Fruit fly (Drosophila melanogaster) whole organism, embryonic: ENCODE measurements around the gene Unc-115a.
A peak's percentile ranks its signal among the peaks of the same experiment; 100 is the strongest.

Source experiments
- Atf6 ChIP-seq: fragments of 200-800 bp; sonication (Bioruptor generic); IDR thresholded peaks from 2 replicates; pipeline ENCODE4 v1.3.6; 2022; ENCODE audit warnings: missing biosample characterization, missing genetic modification characterization
- B-H2 ChIP-seq: fragments of 200-800 bp; sonication (Bioruptor generic); optimal IDR thresholded peaks from 2 replicates; lab custom pipeline; 2018; ENCODE audit warnings: missing biosample characterization, mild to moderate bottlenecking, missing genetic modification characterization
- BEAF-32 ChIP-seq: fragments of 200-800 bp; sonication (Bioruptor generic); optimal IDR thresholded peaks from 3 replicates; lab custom pipeline; 2017; ENCODE audit warnings: missing biosample characterization, missing genetic modification characterization, mild to moderate bottlenecking, moderate library complexity, missing genetic modification reagents
- C15 ChIP-seq: fragments of 200-800 bp; sonication (Bioruptor generic); IDR thresholded peaks from 3 replicates; pipeline ENCODE4 v1.3.6; 2022; ENCODE audit warnings: missing biosample characterization, missing genetic modification characterization
- CG10209 ChIP-seq: fragments of 200-800 bp; sonication (Bioruptor generic); optimal IDR thresholded peaks from 3 replicates; lab custom pipeline; 2017; ENCODE audit warnings: missing biosample characterization, mild to moderate bottlenecking, missing genetic modification characterization, missing genetic modification reagents
- CG10462 ChIP-seq: fragments of 200-800 bp; sonication (Bioruptor generic); optimal IDR thresholded peaks from 2 replicates; lab custom pipeline; 2016; ENCODE audit warnings: missing biosample characterization, missing genetic modification characterization
- CG13296 ChIP-seq: fragments of 200-800 bp; sonication (Bioruptor generic); optimal IDR thresholded peaks from 3 replicates; lab custom pipeline; 2018; ENCODE audit warnings: missing biosample characterization, mild to moderate bottlenecking, missing genetic modification characterization
- CG17359 ChIP-seq: fragments of 200-800 bp; sonication (Bioruptor generic); optimal IDR thresholded peaks from 3 replicates; lab custom pipeline; 2018; ENCODE audit warnings: missing biosample characterization, mild to moderate bottlenecking, missing genetic modification characterization, moderate library complexity
- CG4617 ChIP-seq: fragments of 200-800 bp; sonication (Bioruptor generic); optimal IDR thresholded peaks from 3 replicates; lab custom pipeline; 2016; ENCODE audit warnings: missing biosample characterization, missing genetic modification characterization, borderline replicate concordance
- CG4730 ChIP-seq: fragments of 200-800 bp; sonication (Bioruptor generic); IDR thresholded peaks from 2 replicates; pipeline ENCODE4 v1.3.6; 2022; ENCODE audit warnings: missing biosample characterization, missing genetic modification characterization
- CG4820 ChIP-seq: fragments of 200-800 bp; sonication (Bioruptor generic); optimal IDR thresholded peaks from 3 replicates; lab custom pipeline; 2016; ENCODE audit warnings: missing biosample characterization, missing genetic modification characterization
- CG6813 ChIP-seq: fragments of 200-800 bp; sonication (Bioruptor generic); optimal IDR thresholded peaks from 2 replicates; lab custom pipeline; 2017; ENCODE audit warnings: missing biosample characterization, missing genetic modification characterization, mild to moderate bottlenecking, moderate library complexity, missing genetic modification reagents
- CG7745 ChIP-seq: fragments of 200-800 bp; sonication (Bioruptor generic); optimal IDR thresholded peaks from 2 replicates; lab custom pipeline; 2018; ENCODE audit warnings: missing biosample characterization, mild to moderate bottlenecking, missing genetic modification characterization, moderate library complexity
- CG7928 ChIP-seq: fragments of 200-800 bp; sonication (Bioruptor generic); optimal IDR thresholded peaks from 2 replicates; lab custom pipeline; 2017; ENCODE audit warnings: missing biosample characterization, mild to moderate bottlenecking, missing genetic modification characterization
- CG9797 ChIP-seq: fragments of 200-800 bp; sonication (Bioruptor generic); optimal IDR thresholded peaks from 3 replicates; lab custom pipeline; 2018; ENCODE audit warnings: missing biosample characterization, mild to moderate bottlenecking, missing genetic modification characterization
- CkIIα-i1 ChIP-seq: fragments of 200-800 bp; sonication (Bioruptor generic); IDR thresholded peaks from 2 replicates; pipeline ENCODE4 v1.3.6; 2022; ENCODE audit warnings: missing biosample characterization, missing genetic modification characterization
- Dp ChIP-seq: fragments of 200-800 bp; sonication (Bioruptor generic); optimal IDR thresholded peaks from 2 replicates; lab custom pipeline; 2018; ENCODE audit warnings: missing biosample characterization, mild to moderate bottlenecking, missing genetic modification characterization, moderate library complexity
- E2f1 ChIP-seq: fragments of 200-800 bp; sonication (Bioruptor generic); IDR thresholded peaks from 2 replicates; pipeline ENCODE4 v1.3.6; 2022; ENCODE audit warnings: missing biosample characterization, missing genetic modification characterization
- E2f2 ChIP-seq: fragments of 200-800 bp; sonication (Bioruptor generic); IDR thresholded peaks from 2 replicates; pipeline ENCODE4 v1.3.6; 2022; ENCODE audit warnings: missing biosample characterization, missing genetic modification characterization
- HHEX ChIP-seq: fragments of 200-800 bp; sonication (Bioruptor generic); optimal IDR thresholded peaks from 3 replicates; lab custom pipeline; 2017; ENCODE audit warnings: missing biosample characterization, mild to moderate bottlenecking, missing genetic modification characterization, missing genetic modification reagents
- Hr78 ChIP-seq, 2 experiments: fragments of 200-800 bp in 1 of 2; fragments of >200 bp in 1 of 2; sonication (Bioruptor generic) in 1 of 2; optimal IDR thresholded peaks; 2 replicates each; lab custom pipeline; 2017 to 2019; ENCODE audit warnings: missing biosample characterization in 2 of 2, missing genetic modification characterization in 2 of 2, mild to moderate bottlenecking in 1 of 2, moderate library complexity in 1 of 2
- MBD-R2 ChIP-seq: fragments of 200-800 bp; sonication (Bioruptor generic); IDR thresholded peaks from 2 replicates; pipeline ENCODE4 v1.3.6; 2022; ENCODE audit warnings: missing biosample characterization, missing genetic modification characterization
- MESR4 ChIP-seq: fragments of 200-800 bp; sonication (Bioruptor generic); optimal IDR thresholded peaks from 2 replicates; lab custom pipeline; 2018; ENCODE audit warnings: missing biosample characterization, mild to moderate bottlenecking, missing genetic modification characterization, moderate library complexity
- Myb ChIP-seq: fragments of 200-800 bp; sonication (Bioruptor generic); optimal IDR thresholded peaks from 2 replicates; lab custom pipeline; 2016; ENCODE audit warnings: missing biosample characterization, missing genetic modification characterization
- Scr ChIP-seq: fragments of 200-800 bp; sonication (Bioruptor generic); IDR thresholded peaks from 2 replicates; pipeline ENCODE4 v1.3.6; 2022; ENCODE audit warnings: missing biosample characterization, missing genetic modification characterization; ENCODE audit not compliant: partially characterized antibody
- Side ChIP-seq: fragments of 200-800 bp; sonication (Bioruptor generic); optimal IDR thresholded peaks from 2 replicates; lab custom pipeline; 2016; ENCODE audit warnings: missing biosample characterization, missing genetic modification characterization
- Sin3A ChIP-seq: fragments of >200 bp; optimal IDR thresholded peaks from 2 replicates; lab custom pipeline; 2018
- Tbp ChIP-seq: fragments of >200 bp; optimal IDR thresholded peaks from 2 replicates; lab custom pipeline; 2018; ENCODE audit warnings: missing biosample characterization, missing genetic modification characterization
- Vsx1 ChIP-seq: fragments of 200-800 bp; sonication (Bioruptor generic); optimal IDR thresholded peaks from 2 replicates; lab custom pipeline; 2017; ENCODE audit warnings: missing biosample characterization, mild to moderate bottlenecking, missing genetic modification characterization, missing genetic modification reagents
- Xrp1 ChIP-seq: fragments of 200-800 bp; sonication (Bioruptor generic); IDR thresholded peaks from 2 replicates; pipeline ENCODE4 v1.3.6; 2022; ENCODE audit warnings: missing biosample characterization, missing genetic modification characterization
- bigmax ChIP-seq: fragments of 200-800 bp; sonication (Bioruptor generic); optimal IDR thresholded peaks from 2 replicates; lab custom pipeline; 2018; ENCODE audit warnings: missing biosample characterization, mild to moderate bottlenecking, missing genetic modification characterization
- chinmo ChIP-seq: fragments of 200-800 bp; sonication (Bioruptor generic); IDR thresholded peaks from 4 replicates; pipeline ENCODE4 v1.3.6; 2022; ENCODE audit warnings: missing biosample characterization, missing genetic modification characterization; ENCODE audit not compliant: partially characterized antibody
- dmrt99B ChIP-seq: fragments of 200-800 bp; sonication (Bioruptor generic); optimal IDR thresholded peaks from 2 replicates; lab custom pipeline; 2018; ENCODE audit warnings: missing biosample characterization, mild to moderate bottlenecking, missing genetic modification characterization, moderate library complexity
- gfzf ChIP-seq: fragments of 200-800 bp; sonication (Bioruptor generic); optimal IDR thresholded peaks from 2 replicates; lab custom pipeline; 2016; ENCODE audit warnings: missing biosample characterization, mild to moderate bottlenecking, missing genetic modification characterization, moderate library complexity
- gro ChIP-seq: fragments of 200-800 bp; sonication (Bioruptor generic); optimal IDR thresholded peaks from 2 replicates; lab custom pipeline; 2016; ENCODE audit warnings: missing biosample characterization, missing genetic modification characterization
- lbe ChIP-seq: fragments of 200-800 bp; sonication (Bioruptor generic); optimal IDR thresholded peaks from 2 replicates; lab custom pipeline; 2016; ENCODE audit warnings: missing biosample characterization, mild to moderate bottlenecking, missing genetic modification characterization
- luna ChIP-seq: fragments of 200-800 bp; sonication (Bioruptor generic); optimal IDR thresholded peaks from 2 replicates; lab custom pipeline; 2016; ENCODE audit warnings: missing biosample characterization, missing genetic modification characterization
- pzg ChIP-seq: fragments of 200-800 bp; sonication (Bioruptor generic); optimal IDR thresholded peaks from 3 replicates; lab custom pipeline; 2018; ENCODE audit warnings: missing biosample characterization, mild to moderate bottlenecking, missing genetic modification characterization, moderate library complexity
- sens ChIP-seq: fragments of 200-800 bp; sonication (Bioruptor generic); peaks from one replicate; lab custom pipeline; 2016; ENCODE audit warnings: missing biosample characterization, missing genetic modification characterization

The Unc-115a gene

DNA sequence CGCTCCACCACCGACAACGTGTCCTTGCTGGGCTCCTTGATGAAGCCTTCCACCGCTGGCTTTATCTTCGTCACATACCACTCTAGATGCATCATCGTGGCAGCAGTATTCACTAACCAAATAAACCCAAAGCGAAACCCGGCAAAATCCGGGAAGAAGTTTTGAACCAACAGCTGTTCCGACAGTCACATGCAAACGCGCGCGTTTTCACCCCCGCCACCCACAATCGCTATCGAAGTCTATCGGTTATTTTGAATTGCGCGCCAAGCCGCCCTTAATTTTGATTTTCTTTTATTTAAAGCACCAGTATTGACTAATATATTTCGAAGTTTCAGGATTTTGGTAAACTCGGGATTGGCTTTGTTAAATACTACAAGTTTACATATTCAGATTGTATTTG lies 49.3 kb upstream of the Unc-115a start, which contains the start of gene Tti1 (continued):
- TF ChIP-seq chinmo (0 out of 4 replicates have a peak, but pooled peaks have one; percentile 56), CG4820 (GFP tag; lab: Kevin White, UChicago) (no peak), CG6813 (GFP tag; lab: Kevin White, UChicago) (no peak), Side (GFP tag; lab: Kevin White, UChicago) (no peak), Sin3A (lab: Kevin White, UChicago) (peak; percentile 26), HHEX (GFP tag; lab: Kevin White, UChicago) (no peak), Hr78 (GFP tag; optimal IDR thresholded peaks at IDR 0.05; lab: Kevin White, UChicago) (no peak), CG17359 (tag; lab: Kevin White, UChicago) (no peak), Tbp (GFP tag; lab: Kevin White, UChicago) (no peak), C15 (GFP tag; lab: Robert Waterston, UW) (no peak), CG7745 (tag; lab: Kevin White, UChicago) (no peak), CG4730 (GFP tag; lab: Robert Waterston, UW) (no peak), CG13296 (no peak), Xrp1 (GFP tag; lab: Robert Waterston, UW) (no peak), Atf6 (GFP tag; lab: Robert Waterston, UW) (no peak), gro (GFP tag; lab: Kevin White, UChicago) (no peak), sens (no peak), CG10462 (GFP tag; lab: Kevin White, UChicago) (no peak), E2f1 (no peak), luna (GFP tag; lab: Kevin White, UChicago) (no peak), BEAF-32 (GFP tag; lab: Kevin White, UChicago) (peak; percentile 38), Scr (peak; percentile 42; the same call in 1 of the 2 replicates), dmrt99B (tag; lab: Kevin White, UChicago) (no peak), lbe (GFP tag; lab: Kevin White, UChicago) (no peak), B-H2 (GFP tag; lab: Kevin White, UChicago) (no peak)

DNA sequence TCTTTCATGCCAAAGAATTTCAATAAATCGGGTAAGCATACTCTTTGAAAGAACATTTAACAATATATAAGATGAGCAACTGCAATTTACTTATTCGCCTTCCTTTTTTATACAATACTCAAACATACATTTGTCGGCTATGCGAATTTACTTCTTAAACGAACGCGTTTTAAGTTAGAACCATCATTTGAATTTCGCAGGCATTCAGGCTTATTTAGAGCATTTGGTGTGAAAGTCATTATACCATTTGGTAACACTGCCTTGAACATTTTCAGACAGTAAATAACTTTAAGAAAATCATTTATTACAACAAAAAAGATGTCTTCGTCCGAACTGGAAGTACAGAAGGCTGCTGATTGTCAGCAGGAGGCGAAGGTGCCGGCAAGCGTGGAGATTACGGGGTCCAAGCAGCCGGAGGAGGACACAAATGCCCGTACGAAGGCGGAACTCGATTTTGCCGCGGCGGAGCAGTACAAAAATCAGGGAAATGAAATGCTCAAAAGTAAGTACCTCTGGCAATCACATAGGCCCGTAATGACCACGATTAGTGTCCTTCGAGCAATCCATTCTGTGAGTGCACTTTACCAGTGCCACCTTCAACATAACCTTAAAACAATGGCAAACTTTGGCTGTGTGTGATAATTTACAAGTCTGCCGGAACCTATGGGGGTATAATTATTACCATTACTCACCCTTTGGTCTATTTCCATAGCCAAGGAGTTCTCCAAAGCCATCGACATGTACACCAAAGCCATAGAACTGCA lies 42.9 kb upstream of the Unc-115a start:
- TF ChIP-seq sens (peak; percentile 18), MBD-R2 (peak; percentile 15; the same call in 1 of the 2 replicates), CkIIα-i1 (GFP tag; lab: Robert Waterston, UW) (no peak), Dp (GFP tag; lab: Kevin White, UChicago) (peak; percentile 75), C15 (GFP tag; lab: Robert Waterston, UW) (no peak), CG7928 (GFP tag; lab: Kevin White, UChicago) (no peak), pzg (GFP tag; lab: Kevin White, UChicago) (peak; percentile 50), CG9797 (GFP tag; lab: Kevin White, UChicago) (peak; percentile 42), MESR4 (peak; percentile 60), bigmax (GFP tag; lab: Kevin White, UChicago) (peak; percentile 90), gfzf (GFP tag; lab: Kevin White, UChicago) (peak; percentile 85), CG10209 (no peak), E2f2 (GFP tag; lab: Robert Waterston, UW) (peak; percentile 80), chinmo (no peak), CG4617 (GFP tag; lab: Kevin White, UChicago) (peak; percentile 70), Myb (peak; percentile 15), Vsx1 (GFP tag; lab: Kevin White, UChicago) (no peak)
